Fruit fly (Drosophila melanogaster) whole organism, embryonic: ENCODE data around the gene kdn.

Experiments
- CG10366 ChIP-seq: fragments of 200-800 bp; sonication (Bioruptor generic); IDR thresholded peaks from 2 replicates; pipeline ENCODE4 v1.3.6; 2022; ENCODE audit warnings: missing biosample characterization, missing genetic modification characterization
- CG14860 ChIP-seq: fragments of 200-800 bp; sonication (Bioruptor generic); IDR thresholded peaks from 3 replicates; pipeline ENCODE4 v1.3.6; 2022; ENCODE audit warnings: missing biosample characterization, missing genetic modification characterization; ENCODE audit not compliant: partially characterized antibody
- CG16813 ChIP-seq: fragments of 200-800 bp; sonication (Bioruptor generic); IDR thresholded peaks from 3 replicates; pipeline ENCODE4 v1.3.6; 2022; ENCODE audit warnings: missing biosample characterization, missing genetic modification characterization; ENCODE audit not compliant: partially characterized antibody
- CG17186 ChIP-seq: fragments of 200-800 bp; sonication (Bioruptor generic); optimal IDR thresholded peaks from 3 replicates; lab custom pipeline; 2017; ENCODE audit warnings: missing biosample characterization, missing genetic modification reagents, missing genetic modification characterization
- CG1792 ChIP-seq: fragments of 200-800 bp; sonication (Bioruptor generic); optimal IDR thresholded peaks from 2 replicates; lab custom pipeline; 2016; ENCODE audit warnings: missing biosample characterization, missing genetic modification characterization
- CG18476 ChIP-seq: fragments of 200-800 bp; sonication (Bioruptor generic); optimal IDR thresholded peaks from 2 replicates; lab custom pipeline; 2016; ENCODE audit warnings: missing biosample characterization, mild to moderate bottlenecking, missing genetic modification characterization
- CG33213 ChIP-seq: fragments of 200-800 bp; sonication (Bioruptor generic); optimal IDR thresholded peaks from 3 replicates; lab custom pipeline; 2016; ENCODE audit warnings: missing biosample characterization, missing genetic modification characterization
- CG3838 ChIP-seq: fragments of 200-800 bp; sonication (Bioruptor generic); optimal IDR thresholded peaks from 3 replicates; lab custom pipeline; 2016; ENCODE audit warnings: missing biosample characterization, missing genetic modification characterization
- CG5245 ChIP-seq: fragments of 200-800 bp; sonication (Bioruptor generic); optimal IDR thresholded peaks from 3 replicates; lab custom pipeline; 2016; ENCODE audit warnings: missing biosample characterization, missing genetic modification characterization
- Dbx ChIP-seq: fragments of 200-800 bp; sonication (Bioruptor generic); IDR thresholded peaks from 3 replicates; pipeline ENCODE4 v1.3.6; 2022; ENCODE audit warnings: missing biosample characterization, missing genetic modification characterization
- Jarid2 ChIP-seq: fragments of 200-800 bp; sonication (Bioruptor generic); optimal IDR thresholded peaks from 3 replicates; lab custom pipeline; 2017; ENCODE audit warnings: mild to moderate bottlenecking, missing biosample characterization, missing genetic modification reagents, missing genetic modification characterization
- lbe ChIP-seq: fragments of 200-800 bp; sonication (Bioruptor generic); optimal IDR thresholded peaks from 2 replicates; lab custom pipeline; 2016; ENCODE audit warnings: missing biosample characterization, mild to moderate bottlenecking, missing genetic modification characterization

DNA sequence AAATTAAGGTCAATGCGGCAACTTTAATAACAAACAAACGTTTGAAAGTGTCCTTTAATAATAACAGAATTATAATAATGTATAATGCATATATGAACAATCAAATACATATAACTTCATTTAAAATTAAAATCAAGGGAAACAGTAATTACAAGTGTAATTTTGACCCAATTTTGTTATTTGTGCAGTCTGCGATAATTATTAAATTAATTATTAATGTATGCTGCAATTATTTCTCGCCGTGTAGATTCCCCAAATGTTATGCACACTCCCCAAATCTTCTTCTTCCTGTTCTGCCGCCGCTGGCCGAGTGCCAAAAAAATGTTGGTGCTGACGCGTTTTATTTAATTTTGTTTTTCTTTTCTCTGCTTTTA lies 3.2 kb downstream of the kdn start:
- TF ChIP-seq lbe (GFP tag; lab: Kevin White, UChicago) (peak; percentile 26), CG5245 (GFP tag; lab: Kevin White, UChicago) (peak; percentile 65), Jarid2 (GFP tag; lab: Kevin White, UChicago) (peak; percentile 65), CG18476 (GFP tag; lab: Kevin White, UChicago) (peak; percentile 64), CG33213 (no peak), CG14860 (GFP tag; lab: Robert Waterston, UW) (no peak), CG1792 (GFP tag; lab: Kevin White, UChicago) (no peak), Dbx (GFP tag; lab: Robert Waterston, UW) (peak; percentile 84), CG3838 (no peak), CG17186 (GFP tag; lab: Kevin White, UChicago) (peak; percentile 40), CG16813 (GFP tag; lab: Robert Waterston, UW) (no peak), CG10366 (GFP tag; lab: Robert Waterston, UW) (peak; percentile 71)
